Fruit fly (Drosophila melanogaster): Measurements from ENCODE around the gene Fas3.

- TF ChIP-seq EcR (GFP tag; optimal IDR thresholded peaks at IDR 0.05) (no peak), pan (optimal IDR thresholded peaks at IDR 0.05) (no peak), psq (optimal IDR thresholded peaks at IDR 0.05) (no peak), CG8478 (optimal IDR thresholded peaks at IDR 0.05) (no peak)
These were observed 25.4 kb upstream of the Fas3 start, which contains the start of gene CG5790 for dm6 chr2L:18294421-18294890.

Data from whole organism.